Fruit fly (Drosophila melanogaster) whole organism, embryonic: ENCODE data around the gene CG8516.
A peak's percentile ranks its signal among the peaks of the same experiment; 100 is the strongest.

Experiments
- B-H1 ChIP-seq: fragments of 200-800 bp; sonication (Bioruptor generic); IDR thresholded peaks from 3 replicates; pipeline ENCODE4 v1.3.6; 2022; ENCODE audit warnings: missing biosample characterization, missing genetic modification characterization
- Bgb ChIP-seq: fragments of 200-800 bp; sonication (Bioruptor generic); IDR thresholded peaks from 2 replicates; pipeline ENCODE4 v1.3.6; 2022; ENCODE audit warnings: missing biosample characterization, missing genetic modification characterization; ENCODE audit not compliant: partially characterized antibody
- CG10267 ChIP-seq: fragments of 200-800 bp; sonication (Bioruptor generic); optimal IDR thresholded peaks from 2 replicates; lab custom pipeline; 2018; ENCODE audit warnings: missing biosample characterization, mild to moderate bottlenecking, missing genetic modification characterization, moderate library complexity
- CG11085 ChIP-seq: fragments of 200-800 bp; sonication (Bioruptor generic); IDR thresholded peaks from 2 replicates; pipeline ENCODE4 v1.3.6; 2022; ENCODE audit warnings: missing biosample characterization, missing genetic modification characterization
- CG11560 ChIP-seq: fragments of 200-800 bp; sonication (Bioruptor generic); IDR thresholded peaks from 3 replicates; pipeline ENCODE4 v1.3.6; 2022; ENCODE audit warnings: missing biosample characterization, missing genetic modification characterization
- CG12219 ChIP-seq: fragments of 200-800 bp; sonication (Bioruptor generic); optimal IDR thresholded peaks from 3 replicates; lab custom pipeline; 2018; ENCODE audit warnings: missing biosample characterization, mild to moderate bottlenecking, missing genetic modification characterization
- CG13296 ChIP-seq: fragments of 200-800 bp; sonication (Bioruptor generic); optimal IDR thresholded peaks from 3 replicates; lab custom pipeline; 2018; ENCODE audit warnings: missing biosample characterization, mild to moderate bottlenecking, missing genetic modification characterization
- CG14441 ChIP-seq: fragments of 200-800 bp; sonication (Bioruptor generic); IDR thresholded peaks from 2 replicates; pipeline ENCODE4 v1.3.6; 2022; ENCODE audit warnings: missing biosample characterization, missing genetic modification characterization
- CG14667 ChIP-seq: fragments of 200-800 bp; sonication (Bioruptor generic); IDR thresholded peaks from 2 replicates; pipeline ENCODE4 v1.3.6; 2022; ENCODE audit warnings: missing biosample characterization, missing genetic modification characterization
- CG14710 ChIP-seq: fragments of 200-800 bp; sonication (Bioruptor generic); optimal IDR thresholded peaks from 3 replicates; lab custom pipeline; 2019; ENCODE audit warnings: missing biosample characterization, mild to moderate bottlenecking, missing genetic modification characterization, moderate library complexity
- CG15601 ChIP-seq: fragments of 200-800 bp; sonication (Bioruptor generic); optimal IDR thresholded peaks from 3 replicates; lab custom pipeline; 2019; ENCODE audit warnings: missing biosample characterization, mild to moderate bottlenecking, missing genetic modification characterization, moderate library complexity
- CG16779 ChIP-seq: fragments of 200-800 bp; sonication (Bioruptor generic); IDR thresholded peaks from 2 replicates; pipeline ENCODE4 v1.3.6; 2022; ENCODE audit warnings: missing biosample characterization, missing genetic modification characterization
- CG17328 ChIP-seq: fragments of 200-800 bp; sonication (Bioruptor generic); IDR thresholded peaks from 2 replicates; pipeline ENCODE4 v1.3.6; 2022; ENCODE audit warnings: missing biosample characterization, missing genetic modification characterization
- CG17829 ChIP-seq: fragments of 200-800 bp; optimal IDR thresholded peaks from 2 replicates; lab custom pipeline; 2019; ENCODE audit warnings: missing biosample characterization, mild to moderate bottlenecking, missing genetic modification characterization, moderate library complexity
- CG17912 ChIP-seq: fragments of 200-800 bp; sonication (Bioruptor generic); optimal IDR thresholded peaks from 2 replicates; lab custom pipeline; 2018; ENCODE audit warnings: missing biosample characterization, mild to moderate bottlenecking, missing genetic modification characterization
- CG2678 ChIP-seq: fragments of 200-800 bp; sonication (Bioruptor generic); optimal IDR thresholded peaks from 3 replicates; lab custom pipeline; 2019; ENCODE audit warnings: missing biosample characterization, mild to moderate bottlenecking, missing genetic modification characterization, moderate library complexity
- CG3281 ChIP-seq: fragments of 200-800 bp; sonication (Bioruptor generic); optimal IDR thresholded peaks from 3 replicates; lab custom pipeline; 2017; ENCODE audit warnings: missing biosample characterization, mild to moderate bottlenecking, missing genetic modification characterization
- CG33213 ChIP-seq: fragments of 200-800 bp; sonication (Bioruptor generic); optimal IDR thresholded peaks from 3 replicates; lab custom pipeline; 2016; ENCODE audit warnings: missing biosample characterization, missing genetic modification characterization
- CG7271 ChIP-seq: fragments of 200-800 bp; sonication (Bioruptor generic); optimal IDR thresholded peaks from 2 replicates; lab custom pipeline; 2018; ENCODE audit warnings: missing biosample characterization, mild to moderate bottlenecking, missing genetic modification characterization, moderate library complexity
- CG7745 ChIP-seq: fragments of 200-800 bp; sonication (Bioruptor generic); optimal IDR thresholded peaks from 2 replicates; lab custom pipeline; 2018; ENCODE audit warnings: missing biosample characterization, mild to moderate bottlenecking, missing genetic modification characterization, moderate library complexity
- CG7786 ChIP-seq: fragments of 200-800 bp; sonication (Bioruptor generic); optimal IDR thresholded peaks from 2 replicates; lab custom pipeline; 2016; ENCODE audit warnings: missing biosample characterization, missing genetic modification characterization
- CG7839 ChIP-seq: fragments of 200-800 bp; sonication (Bioruptor generic); optimal IDR thresholded peaks from 3 replicates; lab custom pipeline; 2018; ENCODE audit warnings: missing biosample characterization, mild to moderate bottlenecking, missing genetic modification characterization, moderate library complexity
- CG8944 ChIP-seq: fragments of 200-800 bp; sonication (Bioruptor generic); optimal IDR thresholded peaks from 3 replicates; lab custom pipeline; 2016; ENCODE audit warnings: missing biosample characterization, missing genetic modification characterization
- CrebB ChIP-seq: fragments of 200-800 bp; sonication (Bioruptor generic); optimal IDR thresholded peaks from 3 replicates; lab custom pipeline; 2018; ENCODE audit warnings: missing biosample characterization, mild to moderate bottlenecking, missing genetic modification characterization
- Dbx ChIP-seq: fragments of 200-800 bp; sonication (Bioruptor generic); IDR thresholded peaks from 3 replicates; pipeline ENCODE4 v1.3.6; 2022; ENCODE audit warnings: missing biosample characterization, missing genetic modification characterization
- Dip3 ChIP-seq: fragments of 200-800 bp; sonication (Bioruptor generic); optimal IDR thresholded peaks from 3 replicates; lab custom pipeline; 2016; ENCODE audit warnings: missing biosample characterization, missing genetic modification characterization
- Kr ChIP-seq: fragments of 200-800 bp; sonication (Bioruptor generic); optimal IDR thresholded peaks from 2 replicates; lab custom pipeline; 2017; ENCODE audit warnings: missing biosample characterization, mild to moderate bottlenecking, missing genetic modification characterization
- Myb ChIP-seq: fragments of 200-800 bp; sonication (Bioruptor generic); optimal IDR thresholded peaks from 2 replicates; lab custom pipeline; 2016; ENCODE audit warnings: missing biosample characterization, missing genetic modification characterization
- Neu2 ChIP-seq: fragments of 200-800 bp; sonication (Bioruptor generic); optimal IDR thresholded peaks from 3 replicates; lab custom pipeline; 2016; ENCODE audit warnings: missing biosample characterization, missing genetic modification characterization, borderline replicate concordance
- Sox102F ChIP-seq: fragments of 200-800 bp; sonication (Bioruptor generic); optimal IDR thresholded peaks from 2 replicates; lab custom pipeline; 2018; ENCODE audit warnings: missing biosample characterization, mild to moderate bottlenecking, missing genetic modification characterization, moderate library complexity
- bab2 ChIP-seq: fragments of 200-800 bp; sonication (Bioruptor generic); optimal IDR thresholded peaks from 2 replicates; lab custom pipeline; 2016; ENCODE audit warnings: missing biosample characterization, missing genetic modification characterization
- btn ChIP-seq: fragments of 200-800 bp; sonication (Bioruptor generic); optimal IDR thresholded peaks from 2 replicates; lab custom pipeline; 2016; ENCODE audit warnings: missing biosample characterization, missing genetic modification characterization
- grn ChIP-seq: fragments of 200-800 bp; sonication (Bioruptor generic); optimal IDR thresholded peaks from 3 replicates; lab custom pipeline; 2017; ENCODE audit warnings: missing biosample characterization, missing genetic modification characterization
- hb ChIP-seq: fragments of 200-800 bp; sonication (Bioruptor generic); IDR thresholded peaks from 3 replicates; pipeline ENCODE4 v1.3.6; 2022; ENCODE audit warnings: missing biosample characterization, missing genetic modification characterization; ENCODE audit not compliant: partially characterized antibody
- insv ChIP-seq, 2 experiments: fragments of 200-800 bp; sonication (Bioruptor generic); optimal IDR thresholded peaks; 3 replicates each; lab custom pipeline; 2016 to 2018; ENCODE audit warnings: missing biosample characterization in 2 of 2, missing genetic modification characterization in 2 of 2
- inv ChIP-seq: fragments of 200-800 bp; sonication (Bioruptor generic); IDR thresholded peaks from 2 replicates; pipeline ENCODE4 v1.3.6; 2022; ENCODE audit warnings: missing biosample characterization, missing genetic modification characterization; ENCODE audit not compliant: partially characterized antibody
- kay ChIP-seq: fragments of 200-800 bp; sonication (Bioruptor generic); optimal IDR thresholded peaks from 2 replicates; lab custom pipeline; 2016; ENCODE audit warnings: missing biosample characterization, missing genetic modification characterization
- lab ChIP-seq: fragments of 200-800 bp; sonication (Bioruptor generic); optimal IDR thresholded peaks from 3 replicates; lab custom pipeline; 2017; ENCODE audit warnings: missing biosample characterization, missing genetic modification characterization, mild to moderate bottlenecking, moderate library complexity, missing genetic modification reagents
- nerfin-1 ChIP-seq: fragments of 200-800 bp; sonication (Bioruptor generic); optimal IDR thresholded peaks from 3 replicates; lab custom pipeline; 2019; ENCODE audit warnings: missing biosample characterization, mild to moderate bottlenecking, missing genetic modification characterization, moderate library complexity
- oc ChIP-seq: fragments of 200-800 bp; sonication (Bioruptor generic); optimal IDR thresholded peaks from 2 replicates; lab custom pipeline; 2018; ENCODE audit warnings: missing biosample characterization, mild to moderate bottlenecking, missing genetic modification characterization, moderate library complexity
- onecut ChIP-seq: fragments of 200-800 bp; sonication (Bioruptor generic); IDR thresholded peaks from 2 replicates; pipeline ENCODE4 v1.3.6; 2022; ENCODE audit warnings: missing biosample characterization, missing genetic modification characterization
- org-1 ChIP-seq: fragments of 200-800 bp; sonication (Bioruptor generic); optimal IDR thresholded peaks from 2 replicates; lab custom pipeline; 2017; ENCODE audit warnings: missing biosample characterization, missing genetic modification characterization
- ranshi ChIP-seq: fragments of 200-800 bp; sonication (Bioruptor generic); IDR thresholded peaks from 2 replicates; pipeline ENCODE4 v1.3.6; 2022; ENCODE audit warnings: missing biosample characterization, missing genetic modification characterization
- rib ChIP-seq: fragments of 200-800 bp; sonication (Bioruptor generic); IDR thresholded peaks from 2 replicates; pipeline ENCODE4 v1.3.6; 2022; ENCODE audit warnings: missing biosample characterization, missing genetic modification characterization
- salm ChIP-seq: fragments of 200-800 bp; sonication (Bioruptor generic); optimal IDR thresholded peaks from 2 replicates; lab custom pipeline; 2018; ENCODE audit warnings: missing biosample characterization, mild to moderate bottlenecking, missing genetic modification characterization
- sc ChIP-seq, 3 experiments: fragments of >200 bp in 2 of 3; fragments of 200-800 bp in 1 of 3; sonication (Bioruptor generic) in 1 of 3; optimal IDR thresholded peaks; 2 replicates in 2 of 3; 3 replicates in 1 of 3; lab custom pipeline; 2017; ENCODE audit warnings: mild to moderate bottlenecking in 1 of 3, missing biosample characterization in 1 of 3, missing genetic modification characterization in 1 of 3, missing genetic modification reagents in 1 of 3
- schlank ChIP-seq: fragments of 200-800 bp; sonication (Bioruptor generic); optimal IDR thresholded peaks from 2 replicates; lab custom pipeline; 2018; ENCODE audit warnings: missing biosample characterization, mild to moderate bottlenecking, missing genetic modification characterization
- sens-2 ChIP-seq: fragments of 200-800 bp; sonication (Bioruptor generic); IDR thresholded peaks from 2 replicates; pipeline ENCODE4 v1.3.6; 2022; ENCODE audit warnings: missing biosample characterization, missing genetic modification characterization
- stc ChIP-seq: fragments of 200-800 bp; sonication (Bioruptor generic); IDR thresholded peaks from 2 replicates; pipeline ENCODE4 v1.3.6; 2022; ENCODE audit warnings: missing biosample characterization, missing genetic modification characterization
- stwl ChIP-seq: fragments of 200-800 bp; sonication (Bioruptor generic); optimal IDR thresholded peaks from 3 replicates; lab custom pipeline; 2018; ENCODE audit warnings: missing biosample characterization, mild to moderate bottlenecking, missing genetic modification characterization, moderate library complexity
- tio ChIP-seq: fragments of 200-800 bp; sonication (Bioruptor generic); optimal IDR thresholded peaks from 2 replicates; lab custom pipeline; 2017; ENCODE audit warnings: missing biosample characterization, missing genetic modification characterization, inconsistent platforms

The CG8516 gene

dm6 chr3R:9793018-9793417 lies at the start of gene CG8516 (continued):
- TF ChIP-seq oc (tag; lab: Kevin White, UChicago) (no peak), insv (GFP tag; optimal IDR thresholded peaks at IDR 0.05; lab: Kevin White, UChicago) (no peak), B-H1 (no peak), CG17328 (GFP tag; lab: Robert Waterston, UW) (peak; percentile 36), CG8944 (no peak), salm (tag; lab: Kevin White, UChicago) (no peak), tio (GFP tag; lab: Kevin White, UChicago) (no peak), Bgb (GFP tag; lab: Robert Waterston, UW) (no peak), CG3281 (GFP tag; lab: Kevin White, UChicago) (no peak), CrebB (tag; lab: Kevin White, UChicago) (no peak), hb (GFP tag; lab: Robert Waterston, UW) (no peak), CG33213 (no peak), Dbx (no peak; the same call in 2 of the 3 replicates), stc (GFP tag; lab: Robert Waterston, UW) (no peak), Dip3 (GFP tag; lab: Kevin White, UChicago) (no peak), Sox102F (GFP tag; lab: Kevin White, UChicago) (no peak), CG10267 (tag; lab: Kevin White, UChicago) (peak; percentile 51), CG14441 (GFP tag; lab: Robert Waterston, UW) (no peak), schlank (no peak), stwl (tag; lab: Kevin White, UChicago) (peak; percentile 81), CG14710 (peak; percentile 48), CG2678 (tag; lab: Kevin White, UChicago) (no peak), CG7839 (tag; lab: Kevin White, UChicago) (no peak), grn (no peak), CG16779 (GFP tag; lab: Robert Waterston, UW) (no peak), btn (GFP tag; lab: Kevin White, UChicago) (no peak), CG7745 (tag; lab: Kevin White, UChicago) (no peak), nerfin-1 (tag; lab: Kevin White, UChicago) (no peak), lab (no peak), bab2 (GFP tag; lab: Kevin White, UChicago) (no peak), sc (optimal IDR thresholded peaks at IDR 0.05; lab: Kevin White, UChicago) (no peak), sc (GFP tag; optimal IDR thresholded peaks at IDR 0.05; lab: Kevin White, UChicago) (no peak), CG13296 (GFP tag; lab: Kevin White, UChicago) (no peak), CG14667 (GFP tag; lab: Robert Waterston, UW) (no peak), kay (no peak), Kr (GFP tag; lab: Kevin White, UChicago) (no peak), CG15601 (tag; lab: Kevin White, UChicago) (no peak), Neu2 (GFP tag; lab: Kevin White, UChicago) (no peak), ranshi (GFP tag; lab: Robert Waterston, UW) (no peak), Myb (GFP tag; lab: Kevin White, UChicago) (peak; percentile 95), CG11560 (tag; lab: Robert Waterston, UW) (no peak), org-1 (GFP tag; lab: Kevin White, UChicago) (no peak), rib (GFP tag; lab: Robert Waterston, UW) (no peak), CG11085 (GFP tag; lab: Robert Waterston, UW) (no peak), inv (GFP tag; lab: Robert Waterston, UW) (no peak), CG17829 (tag; lab: Kevin White, UChicago) (peak; percentile 39), CG7786 (GFP tag; lab: Kevin White, UChicago) (no peak), sens-2 (no peak), onecut (GFP tag; lab: Robert Waterston, UW) (no peak), CG17912 (peak; percentile 0), CG12219 (GFP tag; lab: Kevin White, UChicago) (no peak), CG7271 (no peak)
